Worm (Caenorhabditis elegans) whole organism, early embryonic: ENCODE data around the gene col-8.

Experiments used
- B0310.2 ChIP-seq: sonication (generic microtip); optimal IDR thresholded peaks from 2 replicates; lab custom pipeline; 2016; ENCODE audit warnings: mild to moderate bottlenecking, missing genetic modification characterization, missing compliant biosample characterization
- F13C5.2 ChIP-seq: sonication (generic microtip); optimal IDR thresholded peaks from 2 replicates; lab custom pipeline; 2017; ENCODE audit warnings: mild to moderate bottlenecking, missing genetic modification characterization, inconsistent platforms, missing compliant biosample characterization
- aly-1 ChIP-seq: sonication (generic microtip); optimal IDR thresholded peaks from 2 replicates; lab custom pipeline; 2016; ENCODE audit warnings: missing genetic modification characterization, missing compliant biosample characterization
- ama-1 ChIP-seq: fragments of 150-350 bp; optimal IDR thresholded peaks from 2 replicates; lab custom pipeline; 2014
- ceh-13 ChIP-seq: fragments of 200-800 bp; sonication (Bioruptor generic); optimal IDR thresholded peaks from 2 replicates; lab custom pipeline; 2018; ENCODE audit warnings: mild to moderate bottlenecking, missing genetic modification characterization, missing compliant biosample characterization
- ceh-36 ChIP-seq: sonication (generic microtip); optimal IDR thresholded peaks from 2 replicates; lab custom pipeline; 2016; ENCODE audit warnings: missing genetic modification characterization, inconsistent platforms, missing compliant biosample characterization
- ets-7 ChIP-seq: sonication (generic microtip); optimal IDR thresholded peaks from 2 replicates; lab custom pipeline; 2016; ENCODE audit warnings: missing genotype, missing genetic modification characterization, missing compliant biosample characterization
- flt-1 ChIP-seq: fragments of 200-800 bp; sonication (Bioruptor generic); IDR thresholded peaks from 2 replicates; pipeline ENCODE4 v1.3.6; 2022; ENCODE audit warnings: missing genetic modification characterization, missing compliant biosample characterization
- hmbx-1 ChIP-seq: sonication (generic microtip); optimal IDR thresholded peaks from 2 replicates; lab custom pipeline; 2016; ENCODE audit warnings: mild to moderate bottlenecking, missing genetic modification characterization, missing compliant biosample characterization
- hmg-4 ChIP-seq: fragments of 200-800 bp; sonication (Bioruptor generic); optimal IDR thresholded peaks from 2 replicates; lab custom pipeline; 2018; ENCODE audit warnings: mild to moderate bottlenecking, missing genetic modification characterization, missing compliant biosample characterization
- hnd-1 ChIP-seq: sonication (generic microtip); optimal IDR thresholded peaks from 2 replicates; lab custom pipeline; 2016; ENCODE audit warnings: missing genetic modification characterization, missing compliant biosample characterization
- pes-1 ChIP-seq: fragments of 200-800 bp; sonication (Bioruptor generic); IDR thresholded peaks from 2 replicates; pipeline ENCODE4 v1.3.6; 2022; ENCODE audit warnings: missing genetic modification reagents, missing genetic modification characterization, missing compliant biosample characterization
- scrt-1 ChIP-seq: fragments of 200-800 bp; sonication (Bioruptor generic); IDR thresholded peaks from 2 replicates; pipeline ENCODE4 v1.3.6; 2022; ENCODE audit warnings: missing genetic modification characterization, missing compliant biosample characterization
- sea-1 ChIP-seq: fragments of 200-800 bp; sonication (Bioruptor generic); conservative IDR thresholded peaks from 2 replicates; pipeline ENCODE4 v1.3.6; 2022; ENCODE audit warnings: missing genetic modification characterization, missing compliant biosample characterization
- tbx-11 ChIP-seq: fragments of 200-800 bp; sonication (Bioruptor generic); IDR thresholded peaks from 2 replicates; pipeline ENCODE4 v1.3.6; 2022; ENCODE audit warnings: missing genetic modification characterization, missing compliant biosample characterization
- tbx-37 ChIP-seq: fragments of 200-800 bp; sonication (Bioruptor generic); conservative IDR thresholded peaks from 2 replicates; pipeline ENCODE4 v1.3.6; 2022; ENCODE audit warnings: missing genetic modification reagents, missing genetic modification characterization, missing compliant biosample characterization
- tra-4 ChIP-seq: sonication (generic microtip); optimal IDR thresholded peaks from 2 replicates; lab custom pipeline; 2017; ENCODE audit warnings: missing genetic modification characterization, missing compliant biosample characterization

col-8 gene

DNA sequence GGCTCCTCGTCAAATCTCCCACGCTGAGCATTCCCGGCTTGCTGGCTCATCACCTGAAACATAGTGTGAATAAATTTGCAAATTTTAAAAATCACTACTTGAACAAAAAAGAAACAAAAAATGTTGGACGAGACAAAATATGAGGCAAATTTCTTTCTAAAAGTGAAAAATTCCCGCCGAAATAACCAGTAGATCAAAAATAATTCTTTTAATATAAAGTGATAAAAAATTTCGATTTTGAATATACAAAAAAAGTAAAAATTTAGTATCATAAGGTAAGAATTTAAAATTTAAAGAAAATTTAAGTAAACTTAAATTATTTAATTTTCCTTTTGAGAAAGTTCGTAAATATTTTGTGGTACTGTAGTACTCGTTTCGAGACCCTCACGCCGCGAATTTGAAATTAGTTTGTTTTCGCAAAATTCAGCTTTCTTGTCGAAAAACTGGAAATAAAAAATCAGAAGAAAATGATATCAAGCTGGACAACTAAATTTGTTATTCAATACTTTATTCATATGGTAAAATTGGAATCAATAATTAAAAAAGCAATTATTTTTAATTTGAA, 40.2 kb upstream of the col-8 start, which contains the start of gene egg-2:
egg-2 (minus strand) TSS at position 53 of the 565 bp plus-strand sequence.
- TF ChIP-seq ets-7 (tag; lab: Kevin White, UChicago) (no peak), hmbx-1 (tag; lab: Kevin White, UChicago) (no peak), ama-1 (lab: Kevin White, UChicago) (no peak), hnd-1 (tag; lab: Kevin White, UChicago) (no peak), tra-4 (no peak), F13C5.2 (tag; lab: Kevin White, UChicago) (no peak), sea-1 (no peak), tbx-37 (GFP tag; lab: Robert Waterston, UW) (no peak), hmg-4 (GFP tag; lab: Kevin White, UChicago) (no peak), ceh-13 (no peak), scrt-1 (GFP tag; lab: Robert Waterston, UW) (no peak), flt-1 (GFP tag; lab: Robert Waterston, UW) (no peak), B0310.2 (no peak), ceh-36 (tag; lab: Kevin White, UChicago) (no peak), pes-1 (no peak), aly-1 (no peak), tbx-11 (no peak)

DNA sequence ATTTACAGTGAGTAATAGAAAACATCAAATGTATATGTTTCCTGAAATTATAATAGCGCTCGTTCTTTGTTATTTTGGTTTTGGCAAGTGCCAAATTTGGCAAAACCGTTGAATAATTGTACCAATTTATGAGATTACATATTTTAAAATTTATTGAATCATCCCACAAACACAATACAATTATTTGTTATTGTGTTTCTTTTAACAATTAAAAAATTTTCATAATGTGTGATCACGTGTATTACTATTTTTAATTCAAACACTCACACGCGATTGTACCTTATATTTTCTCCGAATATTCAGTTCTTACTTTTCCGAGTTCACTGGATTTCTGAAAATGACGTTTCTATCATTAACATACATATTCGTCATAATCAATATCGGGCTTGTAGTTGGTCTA, 35.8 kb upstream of the col-8 start, which contains the start of gene R01H2.2:
R01H2.2 (plus strand) TSS at position 301 of the 400 bp plus-strand sequence.
- TF ChIP-seq B0310.2 (no peak), flt-1 (GFP tag; lab: Robert Waterston, UW) (no peak), hmg-4 (GFP tag; lab: Kevin White, UChicago) (no peak), tbx-37 (GFP tag; lab: Robert Waterston, UW) (no peak), ama-1 (lab: Kevin White, UChicago) (no peak), tbx-11 (no peak), aly-1 (no peak), tra-4 (no peak), pes-1 (no peak), ceh-36 (tag; lab: Kevin White, UChicago) (no peak)

DNA sequence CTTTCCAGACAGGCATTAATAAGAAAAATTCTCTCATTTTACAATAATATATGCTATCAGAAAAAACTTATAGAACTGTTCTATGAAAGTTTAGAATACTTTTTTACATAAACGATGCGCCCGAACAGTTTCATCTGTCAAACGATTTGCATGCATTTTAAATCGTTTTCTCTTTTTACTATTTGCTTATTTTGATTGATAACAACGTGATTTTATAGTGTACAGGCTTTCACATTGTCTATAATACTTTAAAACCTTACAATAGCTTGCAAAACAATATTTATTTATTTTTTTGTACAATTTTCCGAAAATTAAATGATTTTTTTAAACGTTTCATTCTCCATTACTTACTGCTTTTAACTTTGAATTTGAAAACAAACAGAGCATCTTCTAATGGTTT, 25.2 kb upstream of the col-8 start, which contains the start of gene R01H2.7:
R01H2.7 (minus strand) TSS at position 101 of the 400 bp plus-strand sequence.
- TF ChIP-seq B0310.2 (no peak), ets-7 (tag; lab: Kevin White, UChicago) (no peak), hmg-4 (GFP tag; lab: Kevin White, UChicago) (no peak), flt-1 (GFP tag; lab: Robert Waterston, UW) (no peak), pes-1 (no peak), F13C5.2 (tag; lab: Kevin White, UChicago) (no peak), ceh-13 (no peak), hmbx-1 (tag; lab: Kevin White, UChicago) (no peak), tbx-37 (GFP tag; lab: Robert Waterston, UW) (no peak), tra-4 (no peak), hnd-1 (tag; lab: Kevin White, UChicago) (no peak), ceh-36 (tag; lab: Kevin White, UChicago) (no peak), ama-1 (lab: Kevin White, UChicago) (no peak), tbx-11 (no peak)

DNA sequence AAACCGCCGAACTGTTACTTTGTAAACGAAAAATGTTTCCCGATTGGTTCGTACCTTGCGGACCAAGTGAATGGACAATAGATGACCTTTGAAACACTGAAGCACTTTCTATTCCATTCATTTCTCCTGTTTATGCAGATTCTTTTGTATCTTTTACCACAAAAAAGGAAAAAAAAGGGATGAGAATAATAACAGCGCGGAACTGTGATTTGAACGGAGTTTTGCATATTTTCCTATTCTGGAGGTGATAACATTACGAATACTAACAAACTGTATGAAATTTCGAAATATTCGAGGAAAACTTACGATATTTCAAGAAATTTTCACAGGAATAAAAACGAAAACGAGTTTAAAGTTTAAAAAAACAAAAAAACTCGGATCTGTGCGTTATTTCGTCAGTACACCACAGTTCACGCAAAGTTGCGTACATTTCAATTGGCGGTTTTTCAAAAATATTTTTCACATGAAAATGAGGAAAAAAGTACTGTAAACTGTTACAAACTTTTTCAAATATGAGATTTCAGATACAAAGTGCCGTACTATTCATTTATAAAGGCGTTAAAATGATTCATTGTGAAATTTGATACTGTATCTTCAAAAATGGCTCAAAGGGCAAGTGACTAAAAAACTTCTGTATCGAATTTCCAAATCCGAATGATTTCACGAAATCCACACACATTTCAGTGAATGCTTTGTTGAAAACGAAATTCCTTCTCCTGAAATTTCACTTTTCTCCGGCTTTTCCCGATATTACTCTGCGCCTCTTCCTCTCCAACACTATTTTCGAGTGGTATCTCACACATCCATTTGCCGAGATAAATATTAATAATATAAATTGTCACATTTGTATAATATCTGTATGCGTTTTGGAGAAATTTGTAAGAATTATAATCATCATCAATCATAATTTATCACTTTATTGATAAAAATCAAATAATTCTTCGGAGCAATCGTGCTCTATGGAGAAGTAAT, 14.1 kb upstream of the col-8 start:
- TF ChIP-seq pes-1 (no peak), tbx-11 (no peak), aly-1 (no peak), F13C5.2 (tag; lab: Kevin White, UChicago) (no peak), B0310.2 (no peak), ama-1 (lab: Kevin White, UChicago) (no peak), tbx-37 (GFP tag; lab: Robert Waterston, UW) (no peak), flt-1 (GFP tag; lab: Robert Waterston, UW) (no peak), ets-7 (tag; lab: Kevin White, UChicago) (no peak), ceh-36 (tag; lab: Kevin White, UChicago) (no peak), hmbx-1 (tag; lab: Kevin White, UChicago) (no peak), sea-1 (no peak), scrt-1 (GFP tag; lab: Robert Waterston, UW) (no peak), hmg-4 (GFP tag; lab: Kevin White, UChicago) (no peak), tra-4 (no peak), ceh-13 (no peak), hnd-1 (tag; lab: Kevin White, UChicago) (no peak)

DNA sequence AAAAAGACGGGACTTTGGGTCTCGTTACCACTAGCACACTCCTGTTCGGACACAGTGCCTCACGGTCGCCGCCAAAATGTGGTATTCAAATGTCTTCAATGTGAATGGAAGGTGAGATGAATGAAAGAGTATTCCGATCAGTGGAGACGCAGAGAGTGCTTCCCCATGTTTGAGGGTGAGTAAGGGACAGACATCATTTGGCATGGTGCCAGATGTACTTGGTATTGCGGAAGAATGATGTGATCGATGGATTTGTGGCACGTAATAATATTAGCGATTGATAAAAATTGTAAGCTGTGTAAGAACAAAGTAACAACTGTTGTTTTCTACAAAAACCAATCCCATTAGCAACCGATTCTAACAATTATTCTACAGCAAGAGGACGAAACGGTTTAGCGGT, 11.7 kb upstream of the col-8 start:
- TF ChIP-seq pes-1 (no peak), ama-1 (lab: Kevin White, UChicago) (no peak), hmg-4 (GFP tag; lab: Kevin White, UChicago) (no peak), ceh-36 (tag; lab: Kevin White, UChicago) (no peak), F13C5.2 (tag; lab: Kevin White, UChicago) (no peak), ceh-13 (no peak), aly-1 (no peak), tbx-11 (no peak), flt-1 (GFP tag; lab: Robert Waterston, UW) (no peak), sea-1 (no peak)

DNA sequence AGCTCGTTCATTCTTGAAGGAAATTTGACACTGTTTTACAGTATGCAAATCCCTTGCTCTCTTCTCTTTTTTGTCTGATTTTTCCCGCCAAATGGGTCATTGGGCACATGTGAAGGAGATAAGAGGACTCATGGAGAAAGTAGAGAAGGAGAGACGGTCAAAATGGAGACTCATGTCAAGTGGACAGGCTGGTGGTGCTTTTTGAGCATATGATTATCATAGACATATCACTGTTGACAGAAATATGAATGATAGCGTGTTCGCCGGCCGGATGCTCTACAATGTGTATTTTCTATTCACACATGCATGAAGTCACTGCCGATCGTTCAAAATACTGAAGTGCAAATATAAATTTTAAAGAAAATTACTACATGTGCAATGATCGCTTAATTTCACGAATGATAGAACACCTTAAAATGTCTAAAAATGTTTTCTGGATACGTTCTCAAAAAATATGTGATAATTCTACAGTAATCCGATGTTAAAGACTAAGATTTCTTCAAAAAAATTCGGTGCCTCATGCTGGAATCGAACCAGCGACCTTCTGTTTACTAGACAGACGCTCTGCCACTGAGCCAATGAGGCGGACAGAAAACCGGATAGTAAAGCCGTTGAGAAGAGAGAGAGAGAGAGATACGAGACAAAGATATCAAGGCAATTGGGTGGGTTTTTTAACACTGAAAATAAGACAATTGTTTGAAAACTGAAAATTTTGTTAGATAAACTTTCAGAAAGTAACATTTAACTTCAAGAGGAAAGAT, 9.8 kb upstream of the col-8 start:
- TF ChIP-seq tbx-11 (peak; percentile 62), hmg-4 (GFP tag; lab: Kevin White, UChicago) (peak; percentile 62), hnd-1 (tag; lab: Kevin White, UChicago) (peak; percentile 43), aly-1 (peak; percentile 4), flt-1 (GFP tag; lab: Robert Waterston, UW) (peak; percentile 71), ceh-36 (tag; lab: Kevin White, UChicago) (peak; percentile 62), tra-4 (no peak), hmbx-1 (tag; lab: Kevin White, UChicago) (peak; percentile 27), F13C5.2 (tag; lab: Kevin White, UChicago) (peak; percentile 14), sea-1 (peak; percentile 61; the same call in 1 of the 2 replicates), tbx-37 (GFP tag; lab: Robert Waterston, UW) (0 out of 2 replicates have a peak, but pooled peaks have one; percentile 41), ets-7 (tag; lab: Kevin White, UChicago) (no peak), ama-1 (lab: Kevin White, UChicago) (no peak), B0310.2 (no peak), ceh-13 (peak; percentile 44), scrt-1 (GFP tag; lab: Robert Waterston, UW) (peak; percentile 50; the same call in 1 of the 2 replicates), pes-1 (peak; percentile 85)
